Fruit fly (Drosophila melanogaster): ENCODE results near the gene CG10011.

- no peak for TF ChIP-seq psq (optimal IDR thresholded peaks at IDR 0.05)
- TF ChIP-seq usp (GFP tag; optimal IDR thresholded peaks at IDR 0.05), result no peak
- TF ChIP-seq EcR (GFP tag; optimal IDR thresholded peaks at IDR 0.05), result no peak
- TF ChIP-seq Dll (optimal IDR thresholded peaks at IDR 0.05), result no peak
- no peak for TF ChIP-seq pan (optimal IDR thresholded peaks at IDR 0.05)
- TF ChIP-seq CG8478 (optimal IDR thresholded peaks at IDR 0.05), result no peak
These were observed 11.8 kb downstream of the CG10011 start for dm6 chr3R:28623115-28623514.

Data from whole organism.